Worm (Caenorhabditis elegans) whole organism, L3 larva: ENCODE results near the gene ints-6.

Source experiments
- R02D3.7 ChIP-seq: fragments of 150-350 bp; optimal IDR thresholded peaks from 2 replicates; lab custom pipeline; 2014; ENCODE audit warnings: missing biosample characterization, missing genetic modification characterization
- ZK546.5 ChIP-seq: sonication (generic microtip); optimal IDR thresholded peaks from 2 replicates; lab custom pipeline; 2017; ENCODE audit warnings: missing biosample characterization, missing genetic modification characterization
- ama-1 ChIP-seq: fragments of 150-350 bp; optimal IDR thresholded peaks from 2 replicates; lab custom pipeline; 2018
- ceh-16 ChIP-seq: sonication (generic microtip); optimal IDR thresholded peaks from 2 replicates; lab custom pipeline; 2017; ENCODE audit warnings: missing biosample characterization, missing genetic modification characterization
- ceh-28 ChIP-seq: fragments of 150-350 bp; optimal IDR thresholded peaks from 2 replicates; lab custom pipeline; 2014; ENCODE audit warnings: missing biosample characterization, missing genetic modification reagents, missing genetic modification characterization
- ceh-82 ChIP-seq: fragments of 150-350 bp; optimal IDR thresholded peaks from 2 replicates; lab custom pipeline; 2014; ENCODE audit warnings: missing biosample characterization, missing genetic modification characterization
- daf-12 ChIP-seq: fragments of 150-350 bp; optimal IDR thresholded peaks from 2 replicates; lab custom pipeline; 2014; ENCODE audit warnings: missing biosample characterization, missing genetic modification reagents, missing genetic modification characterization
- egl-27 ChIP-seq: sonication (generic microtip); optimal IDR thresholded peaks from 4 replicates; lab custom pipeline; 2017; ENCODE audit warnings: missing biosample characterization, missing genetic modification reagents, missing genetic modification characterization
- egl-5 ChIP-seq: fragments of 150-350 bp; optimal IDR thresholded peaks from 2 replicates; lab custom pipeline; 2017; ENCODE audit warnings: missing biosample characterization, missing genetic modification reagents, missing genetic modification characterization, inconsistent platforms
- elt-2 ChIP-seq: sonication (generic microtip); optimal IDR thresholded peaks from 2 replicates; lab custom pipeline; 2016; ENCODE audit warnings: missing genetic modification reagents, mild to moderate bottlenecking, missing genetic modification characterization, missing compliant biosample characterization
- elt-3 ChIP-seq, 3 experiments: fragments of 150-350 bp in 1 of 3; sonication (generic microtip) in 2 of 3; optimal IDR thresholded peaks; 2 replicates in 2 of 3; 4 replicates in 1 of 3; lab custom pipeline; 2014 to 2017; ENCODE audit warnings: missing biosample characterization in 3 of 3, missing genetic modification characterization in 3 of 3
- eor-1 ChIP-seq, 2 experiments: fragments of 150-350 bp; optimal IDR thresholded peaks; 2 replicates each; lab custom pipeline; 2014 to 2018; ENCODE audit warnings: missing biosample characterization in 2 of 2, missing genetic modification characterization in 2 of 2
- fkh-10 ChIP-seq: sonication (generic microtip); optimal IDR thresholded peaks from 2 replicates; lab custom pipeline; 2017; ENCODE audit warnings: missing biosample characterization, missing genetic modification reagents, missing genetic modification characterization
- hmg-11 ChIP-seq: sonication (generic microtip); optimal IDR thresholded peaks from 2 replicates; lab custom pipeline; 2016; ENCODE audit warnings: missing genetic modification characterization, missing compliant biosample characterization
- jun-1 ChIP-seq: fragments of 150-350 bp; optimal IDR thresholded peaks from 2 replicates; lab custom pipeline; 2014; ENCODE audit warnings: missing biosample characterization, missing genetic modification reagents, missing genetic modification characterization
- lin-15B ChIP-seq: fragments of 150-350 bp; optimal IDR thresholded peaks from 2 replicates; lab custom pipeline; 2014; ENCODE audit warnings: missing biosample characterization, missing genetic modification characterization
- lin-39 ChIP-seq: fragments of 150-350 bp; optimal IDR thresholded peaks from 2 replicates; lab custom pipeline; 2018; ENCODE audit warnings: missing biosample characterization, missing genetic modification reagents, missing genetic modification characterization
- lsy-12 ChIP-seq: sonication (generic microtip); optimal IDR thresholded peaks from 2 replicates; lab custom pipeline; 2016; ENCODE audit warnings: mild to moderate bottlenecking, missing genetic modification characterization, missing compliant biosample characterization
- mdl-1 ChIP-seq: fragments of 150-350 bp; optimal IDR thresholded peaks from 2 replicates; lab custom pipeline; 2014; ENCODE audit warnings: missing biosample characterization, missing genetic modification characterization
- nfya-1 ChIP-seq: sonication (generic microtip); optimal IDR thresholded peaks from 2 replicates; lab custom pipeline; 2017; ENCODE audit warnings: missing genetic modification characterization, mild to moderate bottlenecking, missing compliant biosample characterization, antibody characterized with exemption, moderate library complexity; ENCODE audit not compliant: insufficient read depth
- nhr-11 ChIP-seq: fragments of 150-350 bp; optimal IDR thresholded peaks from 2 replicates; lab custom pipeline; 2014; ENCODE audit warnings: missing biosample characterization, missing genetic modification characterization
- nhr-12 ChIP-seq: fragments of 150-350 bp; optimal IDR thresholded peaks from 2 replicates; lab custom pipeline; 2014; ENCODE audit warnings: missing biosample characterization, missing genetic modification characterization
- nhr-23 ChIP-seq: fragments of 150-350 bp; optimal IDR thresholded peaks from 2 replicates; lab custom pipeline; 2014; ENCODE audit warnings: missing biosample characterization, missing genetic modification reagents, missing genetic modification characterization
- nhr-25 ChIP-seq: sonication (generic microtip); optimal IDR thresholded peaks from 2 replicates; lab custom pipeline; 2017; ENCODE audit warnings: missing biosample characterization, missing genetic modification characterization
- nhr-28 ChIP-seq: fragments of 150-350 bp; optimal IDR thresholded peaks from 2 replicates; lab custom pipeline; 2014; ENCODE audit warnings: missing biosample characterization, missing genetic modification characterization
- nhr-43 ChIP-seq: sonication (generic microtip); optimal IDR thresholded peaks from 2 replicates; lab custom pipeline; 2016; ENCODE audit warnings: mild to moderate bottlenecking, missing genetic modification characterization, missing compliant biosample characterization; ENCODE audit not compliant: poor library complexity, severe bottlenecking
- nhr-67 ChIP-seq: fragments of 150-350 bp; optimal IDR thresholded peaks from 2 replicates; lab custom pipeline; 2014; ENCODE audit warnings: missing biosample characterization, missing genetic modification characterization
- nhr-77 ChIP-seq: fragments of 150-350 bp; optimal IDR thresholded peaks from 2 replicates; lab custom pipeline; 2014; ENCODE audit warnings: missing biosample characterization, missing genetic modification characterization
- pha-4 ChIP-seq: fragments of 150-350 bp; optimal IDR thresholded peaks from 2 replicates; lab custom pipeline; 2014; ENCODE audit warnings: missing biosample characterization, missing genetic modification reagents, missing genetic modification characterization
- pqm-1 ChIP-seq: fragments of 150-350 bp; optimal IDR thresholded peaks from 2 replicates; lab custom pipeline; 2017; ENCODE audit warnings: missing biosample characterization, missing genetic modification characterization, inconsistent platforms
- skn-1 ChIP-seq: fragments of 150-350 bp; optimal IDR thresholded peaks from 2 replicates; lab custom pipeline; 2014; ENCODE audit warnings: missing biosample characterization, missing genetic modification characterization
- snpc-4 ChIP-seq: fragments of 150-350 bp; optimal IDR thresholded peaks from 2 replicates; lab custom pipeline; 2014; ENCODE audit warnings: missing biosample characterization, missing genetic modification characterization
- tbx-2 ChIP-seq: sonication (generic microtip); optimal IDR thresholded peaks from 2 replicates; lab custom pipeline; 2016; ENCODE audit warnings: mild to moderate bottlenecking, missing genetic modification characterization, missing compliant biosample characterization
- unc-62 ChIP-seq: fragments of 150-350 bp; sonication (generic microtip); optimal IDR thresholded peaks from 4 replicates; lab custom pipeline; 2014; ENCODE audit warnings: missing biosample characterization, missing genetic modification reagents, missing genetic modification characterization
- ztf-11 ChIP-seq: fragments of 150-350 bp; optimal IDR thresholded peaks from 2 replicates; lab custom pipeline; 2014; ENCODE audit warnings: missing biosample characterization, missing genetic modification characterization
- ztf-4 ChIP-seq: fragments of 150-350 bp; optimal IDR thresholded peaks from 2 replicates; lab custom pipeline; 2014; ENCODE audit warnings: missing biosample characterization, missing genetic modification characterization

The ints-6 gene

DNA sequence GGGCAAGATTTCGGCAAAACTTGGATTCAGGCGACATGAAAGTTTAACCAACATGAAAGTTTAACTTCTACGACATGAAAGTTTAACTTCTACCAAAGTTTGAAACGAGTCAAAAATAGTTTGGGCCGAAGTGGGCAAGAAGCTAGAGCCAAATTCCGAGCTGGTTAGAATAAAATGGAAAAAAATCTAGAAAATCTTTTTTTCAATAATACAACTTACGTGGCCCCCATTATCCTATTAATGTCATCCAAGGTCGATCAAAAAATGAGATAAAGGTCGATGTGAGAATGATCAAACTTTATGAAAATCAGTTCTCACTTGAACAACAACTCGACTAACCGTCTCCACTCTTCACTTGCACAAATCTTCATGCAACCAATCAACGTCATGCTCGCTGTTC lies 14.2 kb upstream of the ints-6 start, which contains the start of gene F08B4.8:
Gene F08B4.8 (plus strand): TSS at position 301 of the 400 bp plus-strand sequence.
- TF ChIP-seq ceh-82 (tag; lab: Kevin White, UChicago), result no peak
- no peak for TF ChIP-seq ztf-11

DNA sequence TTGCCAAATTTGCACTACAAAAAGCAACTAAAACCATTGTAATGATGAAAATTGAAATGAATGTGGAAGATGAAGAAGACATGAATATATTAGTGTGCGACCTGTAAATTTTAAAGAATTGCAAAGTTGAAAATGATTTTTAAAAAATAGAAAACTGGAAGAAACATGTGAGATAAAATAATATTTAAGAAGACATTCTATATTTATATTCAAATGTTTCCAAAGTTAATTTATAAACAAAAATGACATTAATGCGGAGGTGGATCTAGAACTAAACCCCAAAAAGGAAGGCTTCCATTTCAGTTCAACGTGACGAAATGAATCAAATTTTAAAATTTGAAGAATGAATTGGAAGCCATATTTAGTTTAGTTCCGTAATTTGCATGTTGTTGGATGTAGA lies 12.3 kb upstream of the ints-6 start, which contains the start of gene nlp-60:
Gene nlp-60 (minus strand): TSS at position 101 of the 400 bp plus-strand sequence.
- no peak for TF ChIP-seq mdl-1
- no peak for TF ChIP-seq elt-2 (tag; lab: Kevin White, UChicago)
- TF ChIP-seq snpc-4 (tag; lab: Kevin White, UChicago), result no peak
- TF ChIP-seq pqm-1, result no peak
- no peak for TF ChIP-seq R02D3.7 (tag; lab: Kevin White, UChicago)
- TF ChIP-seq eor-1 (tag; optimal IDR thresholded peaks at IDR 0.05; lab: Kevin White, UChicago), result no peak
- no peak for TF ChIP-seq ztf-11
- TF ChIP-seq nfya-1 (tag; lab: Kevin White, UChicago), result no peak

DNA sequence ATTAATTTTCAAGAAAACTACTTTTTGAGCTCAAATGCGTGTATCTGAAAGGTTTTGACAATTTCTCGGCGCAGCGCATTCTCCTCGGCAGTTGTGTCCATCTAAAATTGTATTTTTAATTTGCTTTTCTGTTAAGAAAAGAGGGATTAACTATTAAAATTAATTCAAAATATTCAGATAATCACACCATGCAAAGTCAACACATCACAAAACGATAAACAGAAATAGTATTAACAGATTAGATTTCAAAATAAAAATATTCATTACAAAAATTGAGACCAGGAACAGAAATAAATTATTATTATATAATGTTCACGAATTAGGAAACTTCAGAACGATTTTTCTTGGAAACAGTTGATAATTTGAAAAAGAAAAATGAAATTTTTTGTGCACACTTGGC lies 5.0 kb upstream of the ints-6 start, which contains the start of gene pole-2:
Gene pole-2 (minus strand): TSS at position 101 of the 400 bp plus-strand sequence.
- no peak for TF ChIP-seq ama-1
- TF ChIP-seq nhr-43 (tag; lab: Kevin White, UChicago), result no peak
- TF ChIP-seq snpc-4 (tag; lab: Kevin White, UChicago), result no peak
- TF ChIP-seq nfya-1 (tag; lab: Kevin White, UChicago), result no peak
- TF ChIP-seq jun-1 (tag; lab: Kevin White, UChicago), result no peak
- TF ChIP-seq pha-4 (tag; lab: Kevin White, UChicago), result no peak
- TF ChIP-seq ceh-16 (tag; lab: Kevin White, UChicago), result no peak
- TF ChIP-seq eor-1 (tag; optimal IDR thresholded peaks at IDR 0.05; lab: Kevin White, UChicago), result no peak

DNA sequence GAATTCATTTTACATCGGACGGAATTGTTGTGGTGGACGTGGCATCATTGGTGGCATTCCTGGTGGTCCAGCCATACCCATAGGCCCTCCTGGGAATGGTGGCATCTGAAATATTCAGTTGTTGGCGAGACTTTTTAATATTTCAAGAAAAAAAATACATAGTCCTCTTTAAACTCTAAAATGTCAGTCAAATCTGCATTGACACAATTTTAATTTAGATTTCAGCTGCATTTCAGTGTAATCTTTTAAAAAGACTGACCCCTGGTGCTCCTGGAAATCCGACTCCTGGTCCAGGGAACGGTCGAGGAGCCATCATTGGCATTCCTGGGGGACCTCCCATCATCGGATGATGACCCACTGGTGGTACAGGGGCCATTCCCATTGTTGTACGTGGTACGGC lies 4.6 kb upstream of the ints-6 start:
- no peak for TF ChIP-seq ceh-28
- TF ChIP-seq lin-15B (tag; lab: Kevin White, UChicago), result no peak
- no peak for TF ChIP-seq daf-12 (tag; lab: Kevin White, UChicago)
- no peak for TF ChIP-seq nhr-67 (tag; lab: Kevin White, UChicago)
- no peak for TF ChIP-seq elt-3 (tag; optimal IDR thresholded peaks at IDR 0.05; lab: Kevin White, UChicago)
- TF ChIP-seq ceh-82 (tag; lab: Kevin White, UChicago), result no peak
- no peak for TF ChIP-seq egl-27 (tag; lab: Kevin White, UChicago)
- no peak for TF ChIP-seq pha-4 (tag; lab: Kevin White, UChicago)
- no peak for TF ChIP-seq R02D3.7 (tag; lab: Kevin White, UChicago)
- no peak for TF ChIP-seq mdl-1
- TF ChIP-seq nhr-12, result no peak
- TF ChIP-seq ama-1, result no peak
- no peak for TF ChIP-seq pqm-1
- TF ChIP-seq unc-62, result no peak
- no peak for TF ChIP-seq tbx-2 (tag; lab: Kevin White, UChicago)
- TF ChIP-seq jun-1 (tag; lab: Kevin White, UChicago), result no peak
- TF ChIP-seq, all 47 proteins: peak for 0

DNA sequence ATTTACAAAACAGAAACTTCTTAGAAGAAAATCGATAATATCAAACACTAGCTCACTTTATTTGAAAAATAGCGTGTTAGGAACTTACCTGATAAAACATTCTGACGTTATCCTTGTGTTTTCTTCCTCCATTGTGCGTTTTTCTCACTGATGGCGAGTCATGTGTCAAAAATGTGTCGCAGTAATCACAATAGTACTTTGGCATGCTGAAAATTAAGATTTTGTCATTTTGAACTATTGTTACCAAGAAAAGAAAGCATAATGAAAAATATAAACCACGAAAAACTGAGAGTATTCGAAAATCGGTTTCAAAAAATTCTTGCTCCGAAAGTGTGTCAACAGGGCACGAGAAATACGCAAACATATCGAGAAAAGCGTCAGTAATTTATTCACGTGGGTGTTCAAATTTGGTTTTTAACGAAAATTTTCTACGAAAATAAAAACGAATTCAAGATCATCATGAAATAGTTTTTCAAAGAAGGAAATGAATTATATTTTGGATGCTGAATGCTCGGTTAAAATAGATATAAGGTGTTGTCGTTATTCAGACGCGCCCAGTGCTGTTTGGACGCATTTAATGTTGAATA lies 3.8 kb upstream of the ints-6 start, which contains the start of gene snrp-3:
Gene snrp-3 (minus strand): TSS at position 206 of the 587 bp plus-strand sequence.
- peak; percentile 76 for TF ChIP-seq jun-1 (tag; lab: Kevin White, UChicago)
- TF ChIP-seq pqm-1, result peak; percentile 62
- peak; percentile 84 for TF ChIP-seq nfya-1 (tag; lab: Kevin White, UChicago)
- peak; percentile 23 for TF ChIP-seq ceh-82 (tag; lab: Kevin White, UChicago)
- peak; percentile 79 for TF ChIP-seq nhr-43 (tag; lab: Kevin White, UChicago)
- peak; percentile 83 for TF ChIP-seq skn-1 (tag; lab: Kevin White, UChicago)
- TF ChIP-seq elt-2 (tag; lab: Kevin White, UChicago), result peak; percentile 42
- peak; percentile 95 for TF ChIP-seq nhr-23 (tag; lab: Kevin White, UChicago)
- peak; percentile 19 for TF ChIP-seq lin-39 (tag; lab: Kevin White, UChicago)
- TF ChIP-seq ZK546.5 (tag; lab: Kevin White, UChicago), result no peak
- TF ChIP-seq ceh-28, result peak; percentile 78
- TF ChIP-seq snpc-4 (tag; lab: Kevin White, UChicago), result peak; percentile 77
- no peak for TF ChIP-seq elt-3 (tag; optimal IDR thresholded peaks at IDR 0.05; lab: Kevin White, UChicago)
- TF ChIP-seq egl-5, result no peak
- TF ChIP-seq ama-1, result peak; percentile 71
- TF ChIP-seq nhr-28 (tag; lab: Kevin White, UChicago), result no peak
- TF ChIP-seq ceh-16 (tag; lab: Kevin White, UChicago), result no peak
- peak; percentile 89 for TF ChIP-seq lin-15B (tag; lab: Kevin White, UChicago)
- TF ChIP-seq ztf-4, result no peak
- TF ChIP-seq tbx-2 (tag; lab: Kevin White, UChicago), result peak; percentile 49
- TF ChIP-seq mdl-1, result peak; percentile 8
- TF ChIP-seq hmg-11 (tag; lab: Kevin White, UChicago), result peak; percentile 84
- peak; percentile 92 for TF ChIP-seq pha-4 (tag; lab: Kevin White, UChicago)
- peak; percentile 39 for TF ChIP-seq nhr-77 (tag; lab: Kevin White, UChicago)
- TF ChIP-seq nhr-11, result peak; percentile 38
- TF ChIP-seq lsy-12 (tag; lab: Kevin White, UChicago), result peak; percentile 64
- TF ChIP-seq nhr-25, result peak; percentile 81
- TF ChIP-seq R02D3.7 (tag; lab: Kevin White, UChicago), result peak; percentile 76
- TF ChIP-seq fkh-10 (GFP tag; lab: Kevin White, UChicago), result no peak
- no peak for TF ChIP-seq nhr-67 (tag; lab: Kevin White, UChicago)
